Worm (Caenorhabditis elegans): ENCODE measurements around the gene cla-1.

The cla-1 gene

DNA sequence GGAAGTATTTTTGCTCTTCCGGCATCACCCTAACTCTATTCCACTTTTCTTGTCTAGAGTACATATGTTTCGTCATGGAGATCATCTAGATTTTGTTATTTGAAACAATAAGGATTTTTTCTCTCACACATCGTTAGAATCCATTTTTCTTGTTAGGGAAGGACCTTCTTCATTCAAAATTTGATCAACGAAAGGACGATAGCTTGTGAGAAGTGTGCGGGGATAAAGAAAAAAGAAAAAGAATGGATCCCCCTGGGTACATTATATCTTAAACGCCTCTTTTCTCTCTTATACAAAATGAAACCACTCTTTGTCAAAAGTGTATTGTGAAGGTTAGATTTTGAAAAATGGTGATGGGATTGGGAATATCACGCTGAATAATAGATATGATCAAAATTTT is 72.8 kb downstream of the cla-1 start:
- TF ChIP-seq ceh-82 (tag; optimal IDR thresholded peaks at IDR 0.05) = no peak
- TF ChIP-seq mdl-1 (tag; optimal IDR thresholded peaks at IDR 0.05) = no peak
- no peak for TF ChIP-seq nhr-76 (tag; optimal IDR thresholded peaks at IDR 0.05)
- TF ChIP-seq daf-19 (GFP tag; conservative IDR thresholded peaks at IDR 0.05) = no peak
- no peak for TF ChIP-seq snpc-1.2 (GFP tag; IDR thresholded peaks at IDR 0.05)
- TF ChIP-seq attf-4 (tag; optimal IDR thresholded peaks at IDR 0.05) = no peak
- no peak for TF ChIP-seq zip-11 (GFP tag; IDR thresholded peaks at IDR 0.05)
- no peak for TF ChIP-seq ceh-44 (GFP tag; IDR thresholded peaks at IDR 0.05)
- TF ChIP-seq rbr-2 (tag; optimal IDR thresholded peaks at IDR 0.05) = no peak
- no peak for TF ChIP-seq egl-43 (GFP tag; IDR thresholded peaks at IDR 0.05)
- TF ChIP-seq nhr-6 (tag; optimal IDR thresholded peaks at IDR 0.05) = no peak
- TF ChIP-seq nhr-42 (GFP tag; IDR thresholded peaks at IDR 0.05) = no peak
- no peak for TF ChIP-seq F44E2.7 (GFP tag; IDR thresholded peaks at IDR 0.05)
- TF ChIP-seq hlh-30 (tag; optimal IDR thresholded peaks at IDR 0.05; ENCODE audit: insufficient read depth) = no peak
- no peak for TF ChIP-seq ztf-11 (tag; optimal IDR thresholded peaks at IDR 0.05)
- TF ChIP-seq skn-1 (tag; optimal IDR thresholded peaks at IDR 0.05) = no peak
- no peak for TF ChIP-seq ceh-20 (GFP tag; IDR thresholded peaks at IDR 0.05)
- no peak for TF ChIP-seq mes-2 (tag; optimal IDR thresholded peaks at IDR 0.05; ENCODE audit: poor library complexity, severe bottlenecking)

DNA sequence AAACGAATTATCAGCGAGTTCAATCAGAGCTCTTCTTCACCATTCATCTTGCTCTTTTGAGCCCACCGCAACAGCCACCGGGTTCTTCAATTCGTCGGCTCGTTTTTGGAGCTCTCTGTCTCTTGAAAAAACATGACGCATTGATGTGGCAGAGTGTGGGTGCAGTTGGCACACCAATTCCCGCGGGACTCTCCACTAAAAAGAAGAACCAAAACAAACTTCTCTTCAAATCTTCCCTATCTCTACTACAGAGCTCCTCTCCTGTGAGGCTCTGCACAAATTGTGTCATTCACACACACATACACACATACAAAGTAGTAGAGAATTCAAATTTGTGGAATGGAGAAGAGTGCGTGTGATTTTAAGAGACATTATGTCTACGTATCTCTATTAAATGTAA is 74.3 kb downstream of the cla-1 start:
- TF ChIP-seq ZK546.5 (tag; optimal IDR thresholded peaks at IDR 0.05) = no peak
- TF ChIP-seq fkh-10 (GFP tag; optimal IDR thresholded peaks at IDR 0.05) = no peak
- TF ChIP-seq rbr-2 (tag; optimal IDR thresholded peaks at IDR 0.05) = peak; percentile 36
- 0 out of 2 replicates have a peak, but pooled peaks have one; percentile 27 for TF ChIP-seq tra-1 (GFP tag; IDR thresholded peaks at IDR 0.05)
- no peak for TF ChIP-seq Y105C5A.15 (GFP tag; IDR thresholded peaks at IDR 0.05)
- peak; percentile 38; the same call in 1 of the 2 replicates for TF ChIP-seq ceh-20 (GFP tag; IDR thresholded peaks at IDR 0.05)
- TF ChIP-seq hmg-1.1 (GFP tag; IDR thresholded peaks at IDR 0.05) = peak; percentile 53
- TF ChIP-seq nhr-41 (GFP tag; IDR thresholded peaks at IDR 0.05) = no peak
- peak in 1 of 2 experiments; percentile 82 for TF ChIP-seq unc-62 (GFP tag; optimal IDR thresholded peaks at IDR 0.05 in 1 of 2)
- no peak for TF ChIP-seq unc-62 (tag; optimal IDR thresholded peaks at IDR 0.05)
- no peak for TF ChIP-seq ztf-7 (tag; optimal IDR thresholded peaks at IDR 0.05)
- TF ChIP-seq sdz-12 (GFP tag; optimal IDR thresholded peaks at IDR 0.05) = no peak
- TF ChIP-seq ctbp-1 (GFP tag; IDR thresholded peaks at IDR 0.05) = 0 out of 2 replicates have a peak, but pooled peaks have one; percentile 31
- TF ChIP-seq saeg-2 (GFP tag; IDR thresholded peaks at IDR 0.05) = no peak
- peak; percentile 97 for TF ChIP-seq aha-1 (tag)

DNA sequence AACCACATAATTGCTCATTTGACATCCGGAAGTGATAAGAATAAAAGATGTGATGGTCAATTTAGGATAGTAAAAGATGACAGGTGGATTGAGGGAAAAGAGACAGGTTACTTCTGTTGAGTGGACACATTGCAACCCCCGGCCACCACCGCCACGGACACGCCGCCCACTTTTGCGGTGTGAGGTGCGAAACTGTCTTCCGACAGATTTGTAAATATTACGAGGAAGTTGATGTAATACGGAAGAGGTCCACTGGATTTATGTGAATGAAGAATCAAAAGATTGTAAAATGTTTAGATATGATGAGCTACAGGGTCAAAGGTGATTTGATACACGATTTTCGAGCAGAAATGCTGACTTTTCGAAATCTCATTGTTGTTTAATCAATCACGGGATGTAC is 84.1 kb downstream of the cla-1 start, which contains the start of gene C08G9.2:
C08G9.2 (minus strand) TSS at position 101 of the 400 bp plus-strand sequence.
- TF ChIP-seq aha-1 (tag) = peak; percentile 40
- no peak for TF ChIP-seq nhr-102 (tag; optimal IDR thresholded peaks at IDR 0.05)
- TF ChIP-seq daf-16 (GFP tag; optimal IDR thresholded peaks at IDR 0.05) = no peak
- no peak for TF ChIP-seq daf-16 (tag; optimal IDR thresholded peaks at IDR 0.05)
- TF ChIP-seq mdt-29 (GFP tag; IDR thresholded peaks at IDR 0.05) = no peak

DNA sequence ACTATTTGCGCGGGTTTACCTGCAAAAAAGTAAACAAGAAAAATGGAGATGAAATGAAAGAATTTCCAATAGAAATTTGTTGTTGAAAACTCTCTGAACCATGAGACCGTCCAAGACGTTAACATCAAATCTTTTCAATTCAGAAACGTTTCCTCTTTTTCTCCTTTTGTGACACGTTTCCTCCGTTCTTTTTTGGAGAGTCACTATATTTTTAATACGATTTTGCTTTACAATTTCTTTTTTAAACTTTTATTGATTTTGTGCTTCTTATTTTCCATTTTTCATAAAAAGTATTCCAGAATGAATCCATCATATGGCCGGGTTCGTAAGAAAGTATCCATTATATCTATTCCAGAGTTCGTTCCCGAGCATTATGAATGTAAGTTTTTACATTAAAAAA is 86.1 kb downstream of the cla-1 start, which contains the start of gene itr-1:
itr-1 (plus strand) TSS at position 301 of the 400 bp plus-strand sequence.
- no peak for TF ChIP-seq pha-4 (GFP tag; IDR thresholded peaks at IDR 0.05)
- no peak for TF ChIP-seq pha-4 (tag; optimal IDR thresholded peaks at IDR 0.05)
- TF ChIP-seq tra-1 (GFP tag; IDR thresholded peaks at IDR 0.05) = no peak
- no peak for TF ChIP-seq ZK546.5 (tag; optimal IDR thresholded peaks at IDR 0.05)
- TF ChIP-seq dpl-1 (GFP tag; optimal IDR thresholded peaks at IDR 0.05) = no peak
- no peak for TF ChIP-seq mxl-2 (GFP tag; conservative IDR thresholded peaks at IDR 0.05)

Measured in whole organism, L4 larva.